Worm (Caenorhabditis elegans): ENCODE data around the gene ZC239.17.

DNA sequence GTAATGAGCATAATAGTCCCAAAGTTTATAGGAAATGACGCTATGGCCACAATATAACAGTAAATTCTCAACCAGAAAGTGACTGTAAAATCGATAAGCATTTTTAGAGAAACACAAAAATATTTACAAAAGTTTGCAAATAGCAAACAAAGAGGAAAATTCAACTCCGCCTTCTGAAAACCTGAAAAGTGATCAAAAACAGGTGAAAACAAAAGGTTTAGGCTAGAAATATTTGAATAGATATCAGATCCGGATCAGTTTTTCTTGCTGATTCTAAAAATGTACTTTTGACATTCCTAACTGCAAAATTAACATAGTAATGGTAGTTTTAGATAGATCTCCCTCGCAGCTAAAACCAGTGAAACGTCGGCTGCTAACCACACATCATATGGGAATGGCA, 26.7 kb downstream of the ZC239.17 start, which contains the start of gene sri-51:
- TF ChIP-seq syd-9 (tag; optimal IDR thresholded peaks at IDR 0.05), result no peak
- no peak for TF ChIP-seq pros-1 (tag; optimal IDR thresholded peaks at IDR 0.05)
- TF ChIP-seq elt-2 (tag; optimal IDR thresholded peaks at IDR 0.05), result no peak
- no peak for TF ChIP-seq unc-86 (tag; optimal IDR thresholded peaks at IDR 0.05)
- TF ChIP-seq ceh-30 (tag; optimal IDR thresholded peaks at IDR 0.05), result no peak
- no peak for TF ChIP-seq pha-4 (tag; optimal IDR thresholded peaks at IDR 0.05)
- TF ChIP-seq pax-1 (tag; optimal IDR thresholded peaks at IDR 0.05), result no peak
- no peak for TF ChIP-seq madf-2 (tag; optimal IDR thresholded peaks at IDR 0.05)
